Worm (Caenorhabditis elegans): ENCODE results near the gene H14N18.4.

DNA sequence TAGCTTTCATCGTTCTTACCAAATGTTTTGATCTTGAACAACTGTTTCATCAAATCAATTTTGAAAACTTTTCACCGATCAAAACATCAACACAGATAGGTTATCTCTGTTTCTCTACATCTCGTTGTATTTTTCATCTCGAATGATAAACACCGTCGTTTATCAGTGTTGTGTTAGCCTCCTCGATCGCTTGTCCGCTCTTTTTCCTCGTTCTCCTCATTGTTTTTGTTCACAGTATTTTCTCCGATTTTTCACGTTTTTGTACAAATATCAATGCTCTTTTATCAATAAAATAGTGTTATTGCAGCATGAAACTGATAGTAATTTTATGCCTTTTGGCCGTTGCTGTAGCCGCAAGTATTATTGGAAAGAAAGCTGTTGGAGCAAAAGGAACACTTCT lies 6.0 kb downstream of the H14N18.4 start, which contains the start of gene ttr-47:
- TF ChIP-seq dpl-1 (GFP tag; optimal IDR thresholded peaks at IDR 0.05) (no peak), aly-2 (tag; optimal IDR thresholded peaks at IDR 0.05) (no peak), lin-13 (GFP tag; optimal IDR thresholded peaks at IDR 0.05) (no peak), lir-3 (tag; optimal IDR thresholded peaks at IDR 0.05; ENCODE audit: poor library complexity) (no peak)

All from whole organism, L1 larva.